Fruit fly (Drosophila melanogaster) whole organism, prepupa: ENCODE results near the gene eIF3d1.
A peak's percentile ranks its signal among the peaks of the same experiment; 100 is the strongest.

Experiments used
- Blimp-1 ChIP-seq: fragments of 200-800 bp; sonication (Bioruptor generic); optimal IDR thresholded peaks from 3 replicates; lab custom pipeline; 2017; ENCODE audit warnings: missing biosample characterization, missing genetic modification characterization, mild to moderate bottlenecking, moderate library complexity, missing genetic modification reagents
- CG10631 ChIP-seq: fragments of 200-800 bp; sonication (Bioruptor generic); optimal IDR thresholded peaks from 2 replicates; lab custom pipeline; 2016; ENCODE audit warnings: missing biosample characterization, missing genetic modification characterization
- CG10669 ChIP-seq: fragments of 200-800 bp; sonication (Bioruptor generic); optimal IDR thresholded peaks from 3 replicates; lab custom pipeline; 2018; ENCODE audit warnings: missing biosample characterization, mild to moderate bottlenecking, missing genetic modification characterization, moderate library complexity
- CG11762 ChIP-seq: fragments of 200-800 bp; sonication (Bioruptor generic); optimal IDR thresholded peaks from 3 replicates; lab custom pipeline; 2016; ENCODE audit warnings: missing biosample characterization, missing genetic modification characterization; ENCODE audit not compliant: insufficient read depth
- CG11902 ChIP-seq: fragments of 200-800 bp; sonication (Bioruptor generic); optimal IDR thresholded peaks from 3 replicates; lab custom pipeline; 2016; ENCODE audit warnings: missing biosample characterization, missing genetic modification characterization
- CG15336 ChIP-seq: fragments of 200-800 bp; sonication (Bioruptor generic); IDR thresholded peaks from 2 replicates; pipeline ENCODE4 v1.3.6; 2022; ENCODE audit warnings: missing biosample characterization, missing genetic modification characterization
- CG1621 ChIP-seq: fragments of 200-800 bp; sonication (Bioruptor generic); optimal IDR thresholded peaks from 3 replicates; lab custom pipeline; 2018; ENCODE audit warnings: missing biosample characterization, mild to moderate bottlenecking, missing genetic modification characterization
- CG16779 ChIP-seq: fragments of 200-800 bp; sonication (Bioruptor generic); optimal IDR thresholded peaks from 3 replicates; lab custom pipeline; 2017; ENCODE audit warnings: missing biosample characterization, mild to moderate bottlenecking, missing genetic modification characterization
- CG32006 ChIP-seq: fragments of 200-800 bp; sonication (Bioruptor generic); optimal IDR thresholded peaks from 3 replicates; lab custom pipeline; 2017; ENCODE audit warnings: missing biosample characterization, mild to moderate bottlenecking, missing genetic modification characterization
- CG34406 ChIP-seq: fragments of 200-800 bp; sonication (Bioruptor generic); optimal IDR thresholded peaks from 3 replicates; lab custom pipeline; 2016; ENCODE audit warnings: missing biosample characterization, missing genetic modification characterization
- CG3919 ChIP-seq: fragments of 200-800 bp; sonication (Bioruptor generic); optimal IDR thresholded peaks from 3 replicates; lab custom pipeline; 2016; ENCODE audit warnings: missing biosample characterization, missing genetic modification characterization
- CG4318 ChIP-seq: fragments of 200-800 bp; sonication (Bioruptor generic); optimal IDR thresholded peaks from 3 replicates; lab custom pipeline; 2017; ENCODE audit warnings: missing biosample characterization, mild to moderate bottlenecking, missing genetic modification characterization
- CG6163 ChIP-seq: fragments of 200-800 bp; sonication (Bioruptor generic); IDR thresholded peaks from 3 replicates; pipeline ENCODE4 v1.3.6; 2022; ENCODE audit warnings: missing biosample characterization, missing genetic modification characterization
- CG6276 ChIP-seq: fragments of 200-800 bp; sonication (Bioruptor generic); optimal IDR thresholded peaks from 2 replicates; lab custom pipeline; 2017; ENCODE audit warnings: missing biosample characterization, mild to moderate bottlenecking, missing genetic modification characterization
- CG6792 ChIP-seq: fragments of 200-800 bp; sonication (Bioruptor generic); optimal IDR thresholded peaks from 3 replicates; lab custom pipeline; 2016; ENCODE audit warnings: missing biosample characterization, missing genetic modification characterization
- CG6854 ChIP-seq: fragments of 200-800 bp; sonication (Bioruptor generic); optimal IDR thresholded peaks from 2 replicates; lab custom pipeline; 2017; ENCODE audit warnings: missing biosample characterization, mild to moderate bottlenecking, missing genetic modification characterization
- CG7368 ChIP-seq: fragments of 200-800 bp; sonication (Bioruptor generic); optimal IDR thresholded peaks from 3 replicates; lab custom pipeline; 2016; ENCODE audit warnings: missing biosample characterization, missing genetic modification characterization
- CG8119 ChIP-seq: fragments of 200-800 bp; sonication (Bioruptor generic); IDR thresholded peaks from 3 replicates; pipeline ENCODE4 v1.3.6; 2022; ENCODE audit warnings: missing biosample characterization, missing genetic modification characterization
- CG8319 ChIP-seq: fragments of 200-800 bp; sonication (Bioruptor generic); optimal IDR thresholded peaks from 3 replicates; lab custom pipeline; 2016; ENCODE audit warnings: missing biosample characterization, missing genetic modification characterization
- Eip75B ChIP-seq: fragments of 200-800 bp; sonication (Bioruptor generic); optimal IDR thresholded peaks from 3 replicates; lab custom pipeline; 2016; ENCODE audit warnings: missing biosample characterization, missing genetic modification characterization
- Eip93F ChIP-seq: fragments of 200-800 bp; sonication (Bioruptor generic); optimal IDR thresholded peaks from 2 replicates; lab custom pipeline; 2016; ENCODE audit warnings: missing biosample characterization, mild to moderate bottlenecking, missing genetic modification characterization
- Ets96B ChIP-seq: fragments of 200-800 bp; optimal IDR thresholded peaks from 2 replicates; lab custom pipeline; 2019; ENCODE audit warnings: missing biosample characterization, mild to moderate bottlenecking, missing genetic modification characterization, moderate library complexity
- Gug ChIP-seq: fragments of 200-800 bp; sonication (Bioruptor generic); IDR thresholded peaks from 2 replicates; pipeline ENCODE4 v1.3.6; 2022; ENCODE audit warnings: missing biosample characterization, missing genetic modification characterization
- Hr38 ChIP-seq: sonication (Bioruptor generic); optimal IDR thresholded peaks from 2 replicates; lab custom pipeline; 2016; ENCODE audit warnings: missing biosample characterization, missing genetic modification characterization
- Hr39 ChIP-seq: fragments of 200-800 bp; sonication (Bioruptor generic); optimal IDR thresholded peaks from 2 replicates; lab custom pipeline; 2016; ENCODE audit warnings: missing biosample characterization, missing genetic modification characterization
- Hr4 ChIP-seq: fragments of 200-800 bp; sonication (Bioruptor generic); optimal IDR thresholded peaks from 3 replicates; lab custom pipeline; 2016; ENCODE audit warnings: missing biosample characterization, missing genetic modification characterization
- Lpt ChIP-seq: fragments of 200-800 bp; sonication (Bioruptor generic); optimal IDR thresholded peaks from 3 replicates; lab custom pipeline; 2016; ENCODE audit warnings: missing biosample characterization, missing genetic modification characterization
- Met ChIP-seq: fragments of 200-800 bp; sonication (Bioruptor generic); optimal IDR thresholded peaks from 3 replicates; lab custom pipeline; 2016; ENCODE audit warnings: missing biosample characterization, missing genetic modification characterization
- OdsH ChIP-seq: fragments of 200-800 bp; sonication (Bioruptor generic); optimal IDR thresholded peaks from 3 replicates; lab custom pipeline; 2016; ENCODE audit warnings: missing biosample characterization, missing genetic modification characterization
- Smox ChIP-seq: fragments of 200-800 bp; sonication (Bioruptor generic); optimal IDR thresholded peaks from 3 replicates; lab custom pipeline; 2016; ENCODE audit warnings: missing biosample characterization, missing genetic modification characterization
- Sox102F ChIP-seq: fragments of 200-800 bp; sonication (Bioruptor generic); optimal IDR thresholded peaks from 2 replicates; lab custom pipeline; 2016; ENCODE audit warnings: missing biosample characterization, mild to moderate bottlenecking, missing genetic modification characterization
- Sox14 ChIP-seq: fragments of 200-800 bp; sonication (Bioruptor generic); optimal IDR thresholded peaks from 3 replicates; lab custom pipeline; 2016; ENCODE audit warnings: missing biosample characterization, missing genetic modification characterization
- Sox15 ChIP-seq: fragments of 200-800 bp; sonication (Bioruptor generic); optimal IDR thresholded peaks from 3 replicates; lab custom pipeline; 2016; ENCODE audit warnings: missing biosample characterization, missing genetic modification characterization
- achi ChIP-seq: fragments of 200-800 bp; sonication (Bioruptor generic); optimal IDR thresholded peaks from 3 replicates; lab custom pipeline; 2016; ENCODE audit warnings: missing biosample characterization, missing genetic modification characterization
- acj6 ChIP-seq: fragments of 200-800 bp; sonication (Bioruptor generic); optimal IDR thresholded peaks from 3 replicates; lab custom pipeline; 2016; ENCODE audit warnings: missing biosample characterization, missing genetic modification characterization
- dac ChIP-seq: fragments of 200-800 bp; sonication (Bioruptor generic); optimal IDR thresholded peaks from 2 replicates; lab custom pipeline; 2017; ENCODE audit warnings: missing biosample characterization, mild to moderate bottlenecking, missing genetic modification characterization
- dsx ChIP-seq: fragments of 200-800 bp; optimal IDR thresholded peaks from 3 replicates; lab custom pipeline; 2019; ENCODE audit warnings: missing biosample characterization, mild to moderate bottlenecking, missing genetic modification characterization, moderate library complexity; ENCODE audit not compliant: poor library complexity, severe bottlenecking
- eg ChIP-seq: fragments of 200-800 bp; sonication (Bioruptor generic); IDR thresholded peaks from 3 replicates; pipeline ENCODE4 v1.3.6; 2022; ENCODE audit warnings: missing biosample characterization, missing genetic modification characterization
- esn ChIP-seq: fragments of 200-800 bp; sonication (Bioruptor generic); optimal IDR thresholded peaks from 2 replicates; lab custom pipeline; 2016; ENCODE audit warnings: missing biosample characterization, mild to moderate bottlenecking, missing genetic modification characterization, moderate library complexity
- fd59A ChIP-seq: fragments of 200-800 bp; sonication (Bioruptor generic); optimal IDR thresholded peaks from 2 replicates; lab custom pipeline; 2017; ENCODE audit warnings: missing biosample characterization, mild to moderate bottlenecking, missing genetic modification characterization, missing genetic modification reagents
- fkh ChIP-seq: fragments of 200-800 bp; sonication (Bioruptor generic); optimal IDR thresholded peaks from 3 replicates; lab custom pipeline; 2017; ENCODE audit warnings: missing biosample characterization, mild to moderate bottlenecking, missing genetic modification characterization, moderate library complexity
- lz ChIP-seq: fragments of 200-800 bp; sonication (Bioruptor generic); optimal IDR thresholded peaks from 3 replicates; lab custom pipeline; 2016; ENCODE audit warnings: missing biosample characterization, missing genetic modification characterization
- net ChIP-seq: fragments of 200-800 bp; sonication (Bioruptor generic); optimal IDR thresholded peaks from 3 replicates; lab custom pipeline; 2016; ENCODE audit warnings: missing biosample characterization, missing genetic modification characterization
- pdm3 ChIP-seq: fragments of 200-800 bp; sonication (Bioruptor generic); optimal IDR thresholded peaks from 3 replicates; lab custom pipeline; 2016; ENCODE audit warnings: missing biosample characterization, missing genetic modification characterization
- salr ChIP-seq, 2 experiments: fragments of 200-800 bp; sonication (Bioruptor generic); optimal IDR thresholded peaks; 3 replicates each; lab custom pipeline; 2016 to 2018; ENCODE audit warnings: missing biosample characterization in 2 of 2, missing genetic modification characterization in 2 of 2, mild to moderate bottlenecking in 1 of 2
- spab ChIP-seq: fragments of 200-800 bp; sonication (Bioruptor generic); optimal IDR thresholded peaks from 2 replicates; lab custom pipeline; 2017; ENCODE audit warnings: missing biosample characterization, mild to moderate bottlenecking, missing genetic modification characterization, missing genetic modification reagents
- ss ChIP-seq, 2 experiments: fragments of 200-800 bp; sonication (Bioruptor generic); optimal IDR thresholded peaks; 2 replicates in 1 of 2; 3 replicates in 1 of 2; lab custom pipeline; 2017 to 2018; ENCODE audit warnings: mild to moderate bottlenecking in 2 of 2, missing biosample characterization in 2 of 2, missing genetic modification characterization in 2 of 2, moderate library complexity in 1 of 2
- svp ChIP-seq: fragments of 200-800 bp; sonication (Bioruptor generic); peaks from one replicate; lab custom pipeline; 2016; ENCODE audit warnings: missing biosample characterization, missing genetic modification characterization
- topi ChIP-seq: fragments of 200-800 bp; sonication (Bioruptor generic); optimal IDR thresholded peaks from 3 replicates; lab custom pipeline; 2016; ENCODE audit warnings: missing biosample characterization, missing genetic modification characterization
- vri ChIP-seq: fragments of 200-800 bp; sonication (Bioruptor generic); optimal IDR thresholded peaks from 3 replicates; lab custom pipeline; 2016; ENCODE audit warnings: missing biosample characterization, mild to moderate bottlenecking, missing genetic modification characterization

eIF3d1 gene

DNA sequence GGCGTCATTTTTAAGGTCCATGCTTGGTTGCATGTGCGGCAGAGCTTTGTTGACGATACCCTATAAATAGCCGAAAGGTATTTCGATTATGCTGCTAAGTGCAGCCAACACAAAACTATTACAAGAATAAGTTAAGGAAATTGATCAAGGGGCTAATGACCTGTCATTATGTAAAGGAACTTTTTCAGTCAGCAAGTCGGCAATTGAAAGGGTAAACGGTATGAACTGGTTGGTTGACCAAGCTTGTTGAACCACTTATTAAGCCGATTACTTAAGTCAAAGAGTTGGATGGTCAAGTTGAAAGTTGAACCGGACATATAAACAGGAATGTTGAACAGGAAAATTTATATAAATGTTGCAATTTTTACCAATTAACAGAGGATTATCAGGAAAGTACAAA, 6.8 kb upstream of the eIF3d1 start (continued):
- TF ChIP-seq Met (GFP tag; lab: Kevin White, UChicago) (no peak), eg (GFP tag; lab: Robert Waterston, UW) (no peak)

- TF ChIP-seq Lpt (GFP tag; lab: Kevin White, UChicago) (no peak), CG34406 (GFP tag; lab: Kevin White, UChicago) (peak; percentile 44), Hr39 (GFP tag; lab: Kevin White, UChicago) (peak; percentile 5), Hr38 (GFP tag; lab: Kevin White, UChicago) (no peak), pdm3 (GFP tag; lab: Kevin White, UChicago) (peak; percentile 35), topi (GFP tag; lab: Kevin White, UChicago) (peak; percentile 29), dsx (GFP tag; lab: Kevin White, UChicago) (no peak), net (peak; percentile 37), CG6163 (GFP tag; lab: Robert Waterston, UW) (no peak), Gug (GFP tag; lab: Robert Waterston, UW) (no peak), CG6854 (GFP tag; lab: Kevin White, UChicago) (no peak), fkh (GFP tag; lab: Kevin White, UChicago) (no peak), CG8319 (GFP tag; lab: Kevin White, UChicago) (no peak), CG15336 (GFP tag; lab: Robert Waterston, UW) (peak; percentile 59), Eip75B (GFP tag; lab: Kevin White, UChicago) (peak; percentile 55), Ets96B (tag; lab: Kevin White, UChicago) (no peak), CG3919 (GFP tag; lab: Kevin White, UChicago) (peak; percentile 1), svp (GFP tag; lab: Kevin White, UChicago) (peak; percentile 76), OdsH (peak; percentile 35), CG7368 (GFP tag; lab: Kevin White, UChicago) (no peak), spab (GFP tag; lab: Kevin White, UChicago) (no peak), CG1621 (tag; lab: Kevin White, UChicago) (no peak), fd59A (GFP tag; lab: Kevin White, UChicago) (no peak), dac (peak; percentile 24), CG10631 (no peak), Hr4 (GFP tag; lab: Kevin White, UChicago) (peak; percentile 37), eg (GFP tag; lab: Robert Waterston, UW) (0 out of 3 replicates have a peak, but pooled peaks have one; percentile 12), Met (GFP tag; lab: Kevin White, UChicago) (peak; percentile 32), CG11762 (no peak), CG8119 (GFP tag; lab: Robert Waterston, UW) (peak; percentile 37; the same call in 1 of the 3 replicates), vri (GFP tag; lab: Kevin White, UChicago) (no peak), acj6 (GFP tag; lab: Kevin White, UChicago) (no peak), CG6792 (GFP tag; lab: Kevin White, UChicago) (peak; percentile 42), CG10669 (GFP tag; lab: Kevin White, UChicago) (no peak), CG32006 (GFP tag; lab: Kevin White, UChicago) (peak; percentile 58), CG4318 (GFP tag; lab: Kevin White, UChicago) (no peak), CG11902 (GFP tag; lab: Kevin White, UChicago) (no peak), Eip93F (GFP tag; lab: Kevin White, UChicago) (no peak), Sox102F (peak; percentile 42), lz (peak; percentile 25), CG6276 (GFP tag; lab: Kevin White, UChicago) (no peak), ss (GFP tag; optimal IDR thresholded peaks at IDR 0.05; lab: Kevin White, UChicago) (no peak), salr (GFP tag; optimal IDR thresholded peaks at IDR 0.05; lab: Kevin White, UChicago) (no peak), Blimp-1 (GFP tag; lab: Kevin White, UChicago) (no peak), CG16779 (tag; lab: Kevin White, UChicago) (no peak), achi (GFP tag; lab: Kevin White, UChicago) (peak; percentile 19), esn (GFP tag; lab: Kevin White, UChicago) (peak; percentile 49), Sox15 (GFP tag; lab: Kevin White, UChicago) (no peak), Sox14 (no peak), Smox (GFP tag; lab: Kevin White, UChicago) (peak; percentile 38)
These were observed 5.5 kb upstream of the eIF3d1 start for dm6 chr3R:23674369-23674768.
